Fruit fly (Drosophila melanogaster): ENCODE results near the gene Hsp68.
A peak's percentile ranks its signal among the peaks of the same experiment; 100 is the strongest.

The Hsp68 gene

dm6 chr3R:24006449-24007159 lies 50.5 kb downstream of the Hsp68 start (continued):
- TF ChIP-seq CG11398 (GFP tag; optimal IDR thresholded peaks at IDR 0.05) (no peak), her (GFP tag; optimal IDR thresholded peaks at IDR 0.05) (no peak), dpn (GFP tag; optimal IDR thresholded peaks at IDR 0.05) (no peak), CG9437 (GFP tag; optimal IDR thresholded peaks at IDR 0.05) (no peak), cg (GFP tag; optimal IDR thresholded peaks at IDR 0.05) (peak; percentile 34), crc (GFP tag; optimal IDR thresholded peaks at IDR 0.05) (no peak), Ada2b (GFP tag; IDR thresholded peaks at IDR 0.05) (no peak), E2f2 (GFP tag; IDR thresholded peaks at IDR 0.05) (no peak), Doc2 (GFP tag; IDR thresholded peaks at IDR 0.05) (no peak), Max (GFP tag; optimal IDR thresholded peaks at IDR 0.05) (no peak), CG6791 (GFP tag; IDR thresholded peaks at IDR 0.05; ENCODE audit: partially characterized antibody) (no peak), ewg (GFP tag; optimal IDR thresholded peaks at IDR 0.05) (no peak), Awh (GFP tag; IDR thresholded peaks at IDR 0.05) (no peak), pzg (GFP tag; optimal IDR thresholded peaks at IDR 0.05) (no peak), CG2678 (tag; optimal IDR thresholded peaks at IDR 0.05) (peak; percentile 45), CrebB (tag; optimal IDR thresholded peaks at IDR 0.05) (no peak), chif (GFP tag; optimal IDR thresholded peaks at IDR 0.05) (no peak), CG6272 (GFP tag; IDR thresholded peaks at IDR 0.05) (no peak), ranshi (GFP tag; IDR thresholded peaks at IDR 0.05) (0 out of 2 replicates have a peak, but pooled peaks have one; percentile 4), sna (GFP tag; IDR thresholded peaks at IDR 0.05; ENCODE audit: partially characterized antibody) (no peak), seq (GFP tag; IDR thresholded peaks at IDR 0.05) (0 out of 2 replicates have a peak, but pooled peaks have one; percentile 11), danr (GFP tag; IDR thresholded peaks at IDR 0.05) (no peak), Tbp (GFP tag; optimal IDR thresholded peaks at IDR 0.05) (no peak), CG2712 (tag; optimal IDR thresholded peaks at IDR 0.05) (no peak), zf30C (GFP tag; optimal IDR thresholded peaks at IDR 0.05) (no peak), CG4328 (GFP tag; optimal IDR thresholded peaks at IDR 0.05) (no peak), Gug (GFP tag; IDR thresholded peaks at IDR 0.05) (no peak), CG10959 (GFP tag; IDR thresholded peaks at IDR 0.05) (no peak), CG30431 (GFP tag; optimal IDR thresholded peaks at IDR 0.05) (no peak), corto (GFP tag; optimal IDR thresholded peaks at IDR 0.05) (no peak), trh (GFP tag; optimal IDR thresholded peaks at IDR 0.05) (no peak), CG6175 (GFP tag; IDR thresholded peaks at IDR 0.05) (no peak), CG31224 (GFP tag; IDR thresholded peaks at IDR 0.05) (no peak), Sox100B (GFP tag; optimal IDR thresholded peaks at IDR 0.05) (peak; percentile 7), D19B (GFP tag; optimal IDR thresholded peaks at IDR 0.05) (no peak), ssp (GFP tag; IDR thresholded peaks at IDR 0.05) (no peak), Hr78 (GFP tag; optimal IDR thresholded peaks at IDR 0.05) (no peak), CG14860 (GFP tag; IDR thresholded peaks at IDR 0.05; ENCODE audit: partially characterized antibody) (no peak), nau (GFP tag; optimal IDR thresholded peaks at IDR 0.05) (peak; percentile 1), Fer1 (GFP tag; optimal IDR thresholded peaks at IDR 0.05) (peak; percentile 9), crol (GFP tag; IDR thresholded peaks at IDR 0.05) (peak; percentile 50), Sry-β (GFP tag; optimal IDR thresholded peaks at IDR 0.05) (peak; percentile 96), peb (GFP tag; IDR thresholded peaks at IDR 0.05) (0 out of 2 replicates have a peak, but pooled peaks have one; percentile 7), sqz (GFP tag; optimal IDR thresholded peaks at IDR 0.05) (no peak), CG6683 (GFP tag; optimal IDR thresholded peaks at IDR 0.05) (no peak), wdn (GFP tag; IDR thresholded peaks at IDR 0.05) (peak; percentile 47; the same call in 1 of the 2 replicates), otp (GFP tag; IDR thresholded peaks at IDR 0.05) (0 out of 3 replicates have a peak, but pooled peaks have one; percentile 22), fd96Cb (tag; optimal IDR thresholded peaks at IDR 0.05) (no peak), pum (GFP tag; optimal IDR thresholded peaks at IDR 0.05) (no peak), chn (GFP tag; optimal IDR thresholded peaks at IDR 0.05) (no peak)

Data from whole organism, embryonic.